Worm (Caenorhabditis elegans): ENCODE measurements around the gene C09B8.8.
A peak's percentile ranks its signal among the peaks of the same experiment; 100 is the strongest.

C09B8.8 gene

ce11 chrX:6041995-6042481, 26.7 kb downstream of the C09B8.8 start:
- TF ChIP-seq mdt-29 (GFP tag; IDR thresholded peaks at IDR 0.05) (peak; percentile 52; the same call in 1 of the 2 replicates), pha-4 (GFP tag; IDR thresholded peaks at IDR 0.05) (peak; percentile 28; the same call in 1 of the 2 replicates), pha-4 (tag; optimal IDR thresholded peaks at IDR 0.05) (peak; percentile 21), daf-16 (GFP tag; optimal IDR thresholded peaks at IDR 0.05) (peak; percentile 23 to 82), daf-16 (tag; optimal IDR thresholded peaks at IDR 0.05) (peak; percentile 97), saeg-2 (GFP tag; IDR thresholded peaks at IDR 0.05) (0 out of 2 replicates have a peak, but pooled peaks have one; percentile 23), ces-1 (GFP tag; optimal IDR thresholded peaks at IDR 0.05) (no peak), nhr-76 (tag; optimal IDR thresholded peaks at IDR 0.05) (no peak), mdl-1 (tag; optimal IDR thresholded peaks at IDR 0.05) (peak in 1 of 2 experiments; percentile 84), ceh-32 (tag; optimal IDR thresholded peaks at IDR 0.05; ENCODE audit: poor library complexity) (no peak), mep-1 (tag; optimal IDR thresholded peaks at IDR 0.05) (peak; percentile 86), aha-1 (tag) (peak; percentile 10), hif-1 (tag; optimal IDR thresholded peaks at IDR 0.05) (peak in 1 of 2 experiments; percentile 44), php-3 (GFP tag; IDR thresholded peaks at IDR 0.05) (no peak), lin-1 (GFP tag; IDR thresholded peaks at IDR 0.05) (no peak; the same call in 1 of the 2 replicates), dpl-1 (GFP tag; optimal IDR thresholded peaks at IDR 0.05) (peak; percentile 3), lin-13 (GFP tag; optimal IDR thresholded peaks at IDR 0.05) (peak; percentile 39), hlh-30 (tag; optimal IDR thresholded peaks at IDR 0.05; ENCODE audit: insufficient read depth) (peak; percentile 66), lin-39 (tag; optimal IDR thresholded peaks at IDR 0.05) (no peak), fos-1 (tag; optimal IDR thresholded peaks at IDR 0.05) (no peak), ZK546.5 (tag; optimal IDR thresholded peaks at IDR 0.05) (no peak), ztf-7 (tag; optimal IDR thresholded peaks at IDR 0.05) (no peak), rbr-2 (tag; optimal IDR thresholded peaks at IDR 0.05) (peak; percentile 40), pqm-1 (tag; optimal IDR thresholded peaks at IDR 0.05) (peak; percentile 89), dmd-6 (GFP tag; IDR thresholded peaks at IDR 0.05) (peak; percentile 77; the same call in 1 of the 2 replicates), Y105C5A.15 (GFP tag; IDR thresholded peaks at IDR 0.05) (no peak), Y48G9A.11 (GFP tag; IDR thresholded peaks at IDR 0.05) (no peak), spr-1 (tag; optimal IDR thresholded peaks at IDR 0.05) (no peak), unc-39 (tag; optimal IDR thresholded peaks at IDR 0.05) (no peak), lsy-2 (tag; optimal IDR thresholded peaks at IDR 0.05) (peak in 1 of 2 experiments; percentile 44), nhr-48 (tag; optimal IDR thresholded peaks at IDR 0.05) (peak; percentile 74), spr-3 (GFP tag; optimal IDR thresholded peaks at IDR 0.05) (no peak), mes-2 (tag; optimal IDR thresholded peaks at IDR 0.05; ENCODE audit: poor library complexity, severe bottlenecking) (peak; percentile 58), nhr-25 (tag; optimal IDR thresholded peaks at IDR 0.05; ENCODE audit: borderline replicate concordance, insufficient read depth) (peak; percentile 84), nhr-10 (tag; optimal IDR thresholded peaks at IDR 0.05) (peak; percentile 75), hmg-1.1 (GFP tag; IDR thresholded peaks at IDR 0.05) (peak; percentile 42), dmd-9 (GFP tag; IDR thresholded peaks at IDR 0.05) (no peak), nhr-42 (GFP tag; IDR thresholded peaks at IDR 0.05) (no peak), unc-130 (GFP tag; optimal IDR thresholded peaks at IDR 0.05) (no peak), skn-1 (tag; optimal IDR thresholded peaks at IDR 0.05) (no peak), ctbp-1 (GFP tag; IDR thresholded peaks at IDR 0.05) (peak; percentile 41; the same call in 1 of the 2 replicates), nhr-28 (tag; optimal IDR thresholded peaks at IDR 0.05) (peak; percentile 93), snpc-4 (tag; optimal IDR thresholded peaks at IDR 0.05) (no peak), set-16 (GFP tag; IDR thresholded peaks at IDR 0.05) (0 out of 2 replicates have a peak, but pooled peaks have one; percentile 31), ztf-11 (tag; optimal IDR thresholded peaks at IDR 0.05) (no peak), D1046.2 (GFP tag; IDR thresholded peaks at IDR 0.05) (no peak), gei-8 (GFP tag; optimal IDR thresholded peaks at IDR 0.05) (peak; percentile 39), T20F7.1 (GFP tag; optimal IDR thresholded peaks at IDR 0.05) (no peak), tag-97 (GFP tag; IDR thresholded peaks at IDR 0.05) (no peak), nhr-41 (GFP tag; IDR thresholded peaks at IDR 0.05) (no peak), zfp-2 (tag; optimal IDR thresholded peaks at IDR 0.05) (no peak)

All from whole organism, L4 larva.